Worm (Caenorhabditis elegans): ENCODE data around the gene del-10.

ce11 chrII:6497137-6497536, 15.2 kb upstream of the del-10 start:
- TF ChIP-seq hmbx-1 (tag; optimal IDR thresholded peaks at IDR 0.05) (no peak), ama-1 (optimal IDR thresholded peaks at IDR 0.05) (no peak), hmg-4 (GFP tag; optimal IDR thresholded peaks at IDR 0.05) (no peak)
